Fruit fly (Drosophila melanogaster) whole organism, adult: Measurements from ENCODE around the gene Sil1.

Source experiments
- CG11617 ChIP-seq: fragments of 200-800 bp; sonication (Bioruptor generic); optimal IDR thresholded peaks from 2 replicates; lab custom pipeline; 2017; ENCODE audit warnings: mild to moderate bottlenecking, missing biosample characterization, missing genetic modification reagents, missing genetic modification characterization
- CG12768 ChIP-seq: fragments of 200-800 bp; sonication (Bioruptor generic); optimal IDR thresholded peaks from 2 replicates; lab custom pipeline; 2017; ENCODE audit warnings: missing biosample characterization, missing genetic modification characterization, mild to moderate bottlenecking, moderate library complexity, missing genetic modification reagents
- CG14711 ChIP-seq: fragments of 200-800 bp; sonication (Bioruptor generic); optimal IDR thresholded peaks from 2 replicates; lab custom pipeline; 2018; ENCODE audit warnings: missing biosample characterization, mild to moderate bottlenecking, missing genetic modification characterization, moderate library complexity
- CG1620 ChIP-seq: fragments of 200-800 bp; sonication (Bioruptor generic); optimal IDR thresholded peaks from 2 replicates; lab custom pipeline; 2016; ENCODE audit warnings: missing biosample characterization, missing genetic modification characterization
- CG33017 ChIP-seq: fragments of 200-800 bp; sonication (Bioruptor generic); optimal IDR thresholded peaks from 2 replicates; lab custom pipeline; 2018; ENCODE audit warnings: missing biosample characterization, mild to moderate bottlenecking, missing genetic modification characterization, moderate library complexity
- CG5204 ChIP-seq: fragments of 200-800 bp; sonication (Bioruptor generic); optimal IDR thresholded peaks from 2 replicates; lab custom pipeline; 2016; ENCODE audit warnings: missing biosample characterization, missing genetic modification characterization
- CG7045 ChIP-seq: fragments of 200-800 bp; sonication (Bioruptor generic); optimal IDR thresholded peaks from 2 replicates; lab custom pipeline; 2017; ENCODE audit warnings: missing biosample characterization, mild to moderate bottlenecking, missing genetic modification characterization
- CG7101 ChIP-seq: fragments of 200-800 bp; sonication (Bioruptor generic); optimal IDR thresholded peaks from 2 replicates; lab custom pipeline; 2018; ENCODE audit warnings: missing biosample characterization, mild to moderate bottlenecking, missing genetic modification characterization, moderate library complexity
- Clk ChIP-seq: fragments of 200-800 bp; sonication (Bioruptor generic); optimal IDR thresholded peaks from 2 replicates; lab custom pipeline; 2017; ENCODE audit warnings: missing biosample characterization, missing genetic modification characterization
- Crg-1 ChIP-seq: fragments of 200-800 bp; sonication (Bioruptor generic); optimal IDR thresholded peaks from 2 replicates; lab custom pipeline; 2016; ENCODE audit warnings: missing biosample characterization, missing genetic modification characterization
- Hr96 ChIP-seq: fragments of 200-800 bp; sonication (Bioruptor generic); optimal IDR thresholded peaks from 2 replicates; lab custom pipeline; 2016; ENCODE audit warnings: missing biosample characterization, missing genetic modification characterization
- Mnt ChIP-seq: fragments of 200-800 bp; sonication (Bioruptor generic); optimal IDR thresholded peaks from 2 replicates; lab custom pipeline; 2016; ENCODE audit warnings: missing biosample characterization, mild to moderate bottlenecking, missing genetic modification characterization
- bab1 ChIP-seq: fragments of 200-800 bp; sonication (Bioruptor generic); optimal IDR thresholded peaks from 3 replicates; lab custom pipeline; 2019; ENCODE audit warnings: missing biosample characterization, mild to moderate bottlenecking, missing genetic modification characterization, moderate library complexity
- cic ChIP-seq: fragments of 200-800 bp; sonication (Bioruptor generic); optimal IDR thresholded peaks from 2 replicates; lab custom pipeline; 2017; ENCODE audit warnings: missing biosample characterization, mild to moderate bottlenecking, missing genetic modification characterization, moderate library complexity
- cnc ChIP-seq, 2 experiments: fragments of >200 bp; optimal IDR thresholded peaks; 2 replicates each; lab custom pipeline; 2017
- kay ChIP-seq: fragments of 200-800 bp; sonication (Bioruptor generic); peaks from one replicate; lab custom pipeline; 2016; ENCODE audit warnings: missing biosample characterization, missing genetic modification characterization, borderline replicate concordance
- ovo ChIP-seq: fragments of 200-800 bp; sonication (Bioruptor generic); optimal IDR thresholded peaks from 2 replicates; lab custom pipeline; 2016; ENCODE audit warnings: missing biosample characterization, missing genetic modification characterization
- pad ChIP-seq: fragments of 200-800 bp; sonication (Bioruptor generic); optimal IDR thresholded peaks from 3 replicates; lab custom pipeline; 2017; ENCODE audit warnings: missing biosample characterization, missing genetic modification characterization, mild to moderate bottlenecking, moderate library complexity, missing genetic modification reagents
- tj ChIP-seq: fragments of 200-800 bp; sonication (Bioruptor generic); optimal IDR thresholded peaks from 3 replicates; lab custom pipeline; 2017; ENCODE audit warnings: missing biosample characterization, mild to moderate bottlenecking, missing genetic modification characterization, moderate library complexity
- toe ChIP-seq: fragments of 200-800 bp; sonication (Bioruptor generic); optimal IDR thresholded peaks from 2 replicates; lab custom pipeline; 2016; ENCODE audit warnings: missing biosample characterization, missing genetic modification characterization

Sil1 gene

dm6 chr3R:25235362-25235761, at the start of gene Sil1:
Gene Sil1, minus strand, starts transcription at chr3R:25235529.
- TF ChIP-seq bab1 (GFP tag; lab: Kevin White, UChicago): no peak

- TF ChIP-seq toe (GFP tag; lab: Kevin White, UChicago): no peak
- TF ChIP-seq CG5204 (GFP tag; lab: Kevin White, UChicago): no peak
- TF ChIP-seq cnc (optimal IDR thresholded peaks at IDR 0.05; lab: Kevin White, UChicago): no peak
- no peak for TF ChIP-seq Clk
- no peak for TF ChIP-seq CG11617 (GFP tag; lab: Kevin White, UChicago)
- TF ChIP-seq Mnt (GFP tag; lab: Kevin White, UChicago): no peak
- TF ChIP-seq Crg-1 (GFP tag; lab: Kevin White, UChicago): no peak
- TF ChIP-seq Hr96 (GFP tag; lab: Kevin White, UChicago): no peak
- peak; percentile 65 for TF ChIP-seq cic (GFP tag; lab: Kevin White, UChicago)
- no peak for TF ChIP-seq CG7045
- no peak for TF ChIP-seq ovo
- no peak for TF ChIP-seq bab1 (GFP tag; lab: Kevin White, UChicago)
- peak; percentile 33 for TF ChIP-seq CG14711
- TF ChIP-seq tj: no peak
- no peak for TF ChIP-seq pad (GFP tag; lab: Kevin White, UChicago)
- no peak for TF ChIP-seq CG33017 (tag; lab: Kevin White, UChicago)
- peak; percentile 14 for TF ChIP-seq CG7101 (tag; lab: Kevin White, UChicago)
- no peak for TF ChIP-seq kay (GFP tag; lab: Kevin White, UChicago)
- TF ChIP-seq CG1620 (GFP tag; lab: Kevin White, UChicago): no peak
- TF ChIP-seq CG12768 (GFP tag; lab: Kevin White, UChicago): peak; percentile 3
Measured at dm6 chr3R:25283209-25283670, 47.9 kb upstream of the Sil1 start, which contains the start of gene CG31300. Gene CG31300, plus strand, starts transcription at chr3R:25283620.

- TF ChIP-seq CG33017 (tag; lab: Kevin White, UChicago): peak; percentile 89
- peak; percentile 87 for TF ChIP-seq CG7101 (tag; lab: Kevin White, UChicago)
- peak; percentile 72 for TF ChIP-seq Clk
- TF ChIP-seq ovo: peak; percentile 30
- peak; percentile 39 for TF ChIP-seq tj
- peak; percentile 93 for TF ChIP-seq CG7045
- peak; percentile 20 for TF ChIP-seq Crg-1 (GFP tag; lab: Kevin White, UChicago)
- TF ChIP-seq kay (GFP tag; lab: Kevin White, UChicago): peak; percentile 93
- TF ChIP-seq cic (GFP tag; lab: Kevin White, UChicago): peak; percentile 93
- no peak for TF ChIP-seq Hr96 (GFP tag; lab: Kevin White, UChicago)
- peak; percentile 68 for TF ChIP-seq pad (GFP tag; lab: Kevin White, UChicago)
- TF ChIP-seq cnc (optimal IDR thresholded peaks at IDR 0.05; lab: Kevin White, UChicago): no peak
- peak; percentile 89 for TF ChIP-seq CG12768 (GFP tag; lab: Kevin White, UChicago)
- no peak for TF ChIP-seq CG1620 (GFP tag; lab: Kevin White, UChicago)
- peak; percentile 64 for TF ChIP-seq CG14711
- TF ChIP-seq bab1 (GFP tag; lab: Kevin White, UChicago): no peak
- no peak for TF ChIP-seq toe (GFP tag; lab: Kevin White, UChicago)
- peak; percentile 28 for TF ChIP-seq CG5204 (GFP tag; lab: Kevin White, UChicago)
- TF ChIP-seq CG11617 (GFP tag; lab: Kevin White, UChicago): peak; percentile 82
- peak; percentile 67 for TF ChIP-seq Mnt (GFP tag; lab: Kevin White, UChicago)
Measured at dm6 chr3R:25281165-25281564, 45.8 kb upstream of the Sil1 start, which contains the start of gene CG11892. Gene CG11892, plus strand, starts transcription at chr3R:25281548.

- TF ChIP-seq tj (no peak), ovo (peak; percentile 23), CG33017 (tag; lab: Kevin White, UChicago) (peak; percentile 45), pad (GFP tag; lab: Kevin White, UChicago) (no peak), CG7101 (tag; lab: Kevin White, UChicago) (peak; percentile 57), CG12768 (GFP tag; lab: Kevin White, UChicago) (peak; percentile 53), cic (GFP tag; lab: Kevin White, UChicago) (peak; percentile 65), bab1 (GFP tag; lab: Kevin White, UChicago) (no peak), CG7045 (peak; percentile 50), toe (GFP tag; lab: Kevin White, UChicago) (no peak), CG14711 (no peak), Mnt (GFP tag; lab: Kevin White, UChicago) (peak; percentile 33), Crg-1 (GFP tag; lab: Kevin White, UChicago) (no peak), CG1620 (GFP tag; lab: Kevin White, UChicago) (no peak), kay (GFP tag; lab: Kevin White, UChicago) (peak; percentile 90), CG5204 (GFP tag; lab: Kevin White, UChicago) (no peak), CG11617 (GFP tag; lab: Kevin White, UChicago) (no peak), Hr96 (GFP tag; lab: Kevin White, UChicago) (no peak), Clk (no peak), cnc (optimal IDR thresholded peaks at IDR 0.05; lab: Kevin White, UChicago) (no peak)
Measured at dm6 chr3R:25279796-25280350, 44.5 kb upstream of the Sil1 start, which contains the start of gene CG10514. Gene CG10514, minus strand, starts transcription at chr3R:25279846.

- TF ChIP-seq Clk (no peak), CG7045 (no peak), CG1620 (GFP tag; lab: Kevin White, UChicago) (no peak), CG14711 (no peak), cic (GFP tag; lab: Kevin White, UChicago) (no peak), toe (GFP tag; lab: Kevin White, UChicago) (no peak), CG12768 (GFP tag; lab: Kevin White, UChicago) (no peak), CG11617 (GFP tag; lab: Kevin White, UChicago) (no peak), CG5204 (GFP tag; lab: Kevin White, UChicago) (no peak)
Measured at dm6 chr3R:25277112-25277511, 41.8 kb upstream of the Sil1 start, which contains the start of gene CG10513. Gene CG10513, minus strand, starts transcription at chr3R:25277212.
